Worm (Caenorhabditis elegans): ENCODE measurements around the gene lep-2.

The lep-2 gene

ce11 chrIV:1038516-1038915 lies 46.4 kb downstream of the lep-2 start:
- TF ChIP-seq aly-2 (tag; optimal IDR thresholded peaks at IDR 0.05) = no peak

- TF ChIP-seq mdl-1 (tag; optimal IDR thresholded peaks at IDR 0.05) = no peak
- no peak for TF ChIP-seq mab-9 (GFP tag; IDR thresholded peaks at IDR 0.05)
- no peak for TF ChIP-seq nhr-76 (tag; optimal IDR thresholded peaks at IDR 0.05)
- no peak for TF ChIP-seq ceh-90 (tag; optimal IDR thresholded peaks at IDR 0.05)
- no peak for TF ChIP-seq ceh-8 (GFP tag; optimal IDR thresholded peaks at IDR 0.05)
- no peak for TF ChIP-seq ama-1 (optimal IDR thresholded peaks at IDR 0.05)
- TF ChIP-seq nhr-84 (tag; optimal IDR thresholded peaks at IDR 0.05) = no peak
- TF ChIP-seq elt-2 (tag; optimal IDR thresholded peaks at IDR 0.05) = no peak
- no peak for TF ChIP-seq dpl-1 (GFP tag; optimal IDR thresholded peaks at IDR 0.05)
- TF ChIP-seq lin-39 (tag; optimal IDR thresholded peaks at IDR 0.05) = no peak
- TF ChIP-seq Y116A8C.19 (tag; optimal IDR thresholded peaks at IDR 0.05; ENCODE audit: borderline replicate concordance) = no peak
- TF ChIP-seq swsn-7 (tag; optimal IDR thresholded peaks at IDR 0.05) = no peak
Measured at ce11 chrIV:1040537-1040936, 48.5 kb downstream of the lep-2 start.

- no peak for TF ChIP-seq lin-15B (tag; optimal IDR thresholded peaks at IDR 0.05)
Measured at ce11 chrIV:1044287-1044686, 52.2 kb downstream of the lep-2 start, which contains the start of gene Y55F3AM.11. Gene Y55F3AM.11 (minus strand): TSS chrIV:1044387.

- no peak for TF ChIP-seq fkh-8 (tag; optimal IDR thresholded peaks at IDR 0.05)
- no peak for TF ChIP-seq ztf-11 (tag; optimal IDR thresholded peaks at IDR 0.05)
- no peak for TF ChIP-seq xbp-1 (tag; optimal IDR thresholded peaks at IDR 0.05)
- no peak for TF ChIP-seq irx-1 (tag; optimal IDR thresholded peaks at IDR 0.05)
- no peak for TF ChIP-seq nhr-84 (tag; optimal IDR thresholded peaks at IDR 0.05)
- no peak for TF ChIP-seq elt-2 (tag; optimal IDR thresholded peaks at IDR 0.05)
- no peak for TF ChIP-seq nhr-47 (tag; optimal IDR thresholded peaks at IDR 0.05)
- TF ChIP-seq zip-4 (GFP tag; optimal IDR thresholded peaks at IDR 0.05) = no peak
- TF ChIP-seq ceh-90 (tag; optimal IDR thresholded peaks at IDR 0.05) = no peak
- TF ChIP-seq ceh-82 (tag; optimal IDR thresholded peaks at IDR 0.05) = no peak
- no peak for TF ChIP-seq unc-62 (GFP tag; optimal IDR thresholded peaks at IDR 0.05)
- TF ChIP-seq unc-86 (tag; optimal IDR thresholded peaks at IDR 0.05) = no peak
- TF ChIP-seq pqm-1 (tag; optimal IDR thresholded peaks at IDR 0.05) = no peak
- TF ChIP-seq lin-35 (GFP tag; optimal IDR thresholded peaks at IDR 0.05) = no peak
- no peak for TF ChIP-seq mab-9 (GFP tag; IDR thresholded peaks at IDR 0.05)
- no peak for TF ChIP-seq lin-39 (tag; optimal IDR thresholded peaks at IDR 0.05)
- TF ChIP-seq fkh-10 (GFP tag; optimal IDR thresholded peaks at IDR 0.05) = no peak
- TF ChIP-seq pag-3 (tag; optimal IDR thresholded peaks at IDR 0.05; ENCODE audit: borderline replicate concordance, insufficient read depth) = no peak
Measured at ce11 chrIV:1045683-1046082, 53.6 kb downstream of the lep-2 start, which contains the start of gene srx-12. Gene srx-12 (plus strand): TSS chrIV:1045983.

ce11 chrIV:1046996-1047395 lies 54.9 kb downstream of the lep-2 start:
- no peak for TF ChIP-seq hlh-4 (tag; optimal IDR thresholded peaks at IDR 0.05)
- no peak for TF ChIP-seq elt-2 (tag; optimal IDR thresholded peaks at IDR 0.05)
- TF ChIP-seq lin-14 (GFP tag; optimal IDR thresholded peaks at IDR 0.05) = no peak
- TF ChIP-seq nhr-12 (tag; optimal IDR thresholded peaks at IDR 0.05) = no peak
- no peak for TF ChIP-seq ceh-90 (tag; optimal IDR thresholded peaks at IDR 0.05)
- TF ChIP-seq elt-3 (tag; optimal IDR thresholded peaks at IDR 0.05) = no peak
- TF ChIP-seq nhr-20 (tag; optimal IDR thresholded peaks at IDR 0.05) = no peak
- no peak for TF ChIP-seq nhr-237 (tag; optimal IDR thresholded peaks at IDR 0.05)
- TF ChIP-seq egl-13 (tag; optimal IDR thresholded peaks at IDR 0.05) = no peak
- TF ChIP-seq aha-1 (tag; optimal IDR thresholded peaks at IDR 0.05) = no peak
- TF ChIP-seq ama-1 (optimal IDR thresholded peaks at IDR 0.05) = no peak
- TF ChIP-seq hlh-17 (GFP tag; optimal IDR thresholded peaks at IDR 0.05; ENCODE audit: borderline replicate concordance) = no peak
